Worm (Caenorhabditis elegans) whole organism, midembryonic: ENCODE data around the gene ugt-38.

ENCODE experiments used
- T22C8.4 ChIP-seq: fragments of 200-800 bp; sonication (Bioruptor generic); IDR thresholded peaks from 2 replicates; pipeline ENCODE4 v1.3.6; 2022; ENCODE audit warnings: missing genetic modification characterization, missing compliant biosample characterization
- cog-1 ChIP-seq: sonication (generic microtip); optimal IDR thresholded peaks from 2 replicates; lab custom pipeline; 2016; ENCODE audit warnings: missing genetic modification characterization, missing compliant biosample characterization
- flt-1 ChIP-seq: fragments of 200-800 bp; sonication (Bioruptor generic); IDR thresholded peaks from 2 replicates; pipeline ENCODE4 v1.3.6; 2022; ENCODE audit warnings: missing genetic modification characterization, missing compliant biosample characterization
- klf-2 ChIP-seq: fragments of 200-800 bp; sonication (Bioruptor generic); conservative IDR thresholded peaks from 2 replicates; pipeline ENCODE4 v1.3.6; 2022; ENCODE audit warnings: missing genetic modification reagents, missing genetic modification characterization, missing compliant biosample characterization
- ref-1 ChIP-seq: fragments of 200-800 bp; sonication (Bioruptor generic); conservative IDR thresholded peaks from 2 replicates; pipeline ENCODE4 v1.3.6; 2022; ENCODE audit warnings: missing genetic modification reagents, missing genetic modification characterization, missing compliant biosample characterization
- ztf-23 ChIP-seq: fragments of 200-800 bp; sonication (Bioruptor generic); IDR thresholded peaks from 2 replicates; pipeline ENCODE4 v1.3.6; 2022; ENCODE audit warnings: missing genetic modification reagents, missing genetic modification characterization, missing compliant biosample characterization
- ztf-29 ChIP-seq: fragments of 200-800 bp; sonication (Bioruptor generic); IDR thresholded peaks from 2 replicates; pipeline ENCODE4 v1.3.6; 2022; ENCODE audit warnings: missing genetic modification reagents, missing genetic modification characterization, missing compliant biosample characterization

The ugt-38 gene

ce11 chrV:7096129-7096730 lies 51.0 kb downstream of the ugt-38 start:
- no peak for TF ChIP-seq T22C8.4 (GFP tag; lab: Robert Waterston, UW)
- TF ChIP-seq klf-2 (GFP tag; lab: Robert Waterston, UW), result no peak
- no peak for TF ChIP-seq ztf-29 (GFP tag; lab: Robert Waterston, UW)
- TF ChIP-seq cog-1 (tag; lab: Kevin White, UChicago), result no peak
- TF ChIP-seq flt-1 (GFP tag; lab: Robert Waterston, UW), result no peak
- no peak for TF ChIP-seq ztf-23 (GFP tag; lab: Robert Waterston, UW)
- no peak for TF ChIP-seq ref-1 (GFP tag; lab: Robert Waterston, UW)
